Fruit fly (Drosophila melanogaster): ENCODE measurements around the gene CG8360.
A peak's percentile ranks its signal among the peaks of the same experiment; 100 is the strongest.

Gene CG8360

DNA sequence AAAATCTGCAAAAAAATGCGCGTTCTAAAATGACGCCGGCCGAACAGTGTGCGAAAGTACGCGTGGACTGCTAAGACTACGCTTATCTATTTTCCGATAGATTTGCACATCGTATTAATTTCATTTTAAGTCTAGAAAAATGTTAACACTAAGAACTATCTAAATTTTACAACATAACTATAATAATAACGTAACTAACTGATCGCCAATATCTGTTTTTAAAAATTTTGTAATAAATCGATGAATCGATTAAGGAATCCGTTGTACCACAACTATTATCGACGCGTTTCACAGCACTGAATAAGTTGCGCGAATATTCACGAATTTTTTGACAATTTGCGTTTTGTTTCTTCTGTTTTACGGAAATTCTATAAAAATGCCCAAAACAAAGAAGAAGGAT lies 1.7 kb upstream of the CG8360 start, which contains the start of gene Ssb-c31a (continued):
- TF ChIP-seq Trl (optimal IDR thresholded peaks at IDR 0.05) (no peak), Trl (GFP tag; optimal IDR thresholded peaks at IDR 0.05) (peak; percentile 63), CG6689 (GFP tag; IDR thresholded peaks at IDR 0.05) (peak; percentile 45), dmrt99B (tag; optimal IDR thresholded peaks at IDR 0.05) (peak; percentile 33), sd (tag; optimal IDR thresholded peaks at IDR 0.05) (peak; percentile 61), CG18476 (GFP tag; optimal IDR thresholded peaks at IDR 0.05) (peak; percentile 49), CG3281 (GFP tag; optimal IDR thresholded peaks at IDR 0.05) (peak; percentile 48), CkIIα-i1 (GFP tag; IDR thresholded peaks at IDR 0.05) (no peak), HLH4C (GFP tag; IDR thresholded peaks at IDR 0.05; ENCODE audit: partially characterized antibody) (peak; percentile 69), CTCF (GFP tag; optimal IDR thresholded peaks at IDR 0.05) (no peak), CG8478 (optimal IDR thresholded peaks at IDR 0.05) (no peak), HmgD (GFP tag; optimal IDR thresholded peaks at IDR 0.05) (no peak), Scr (GFP tag; IDR thresholded peaks at IDR 0.05; ENCODE audit: partially characterized antibody) (peak; percentile 86), CG14667 (GFP tag; IDR thresholded peaks at IDR 0.05) (no peak), CG16779 (GFP tag; IDR thresholded peaks at IDR 0.05) (no peak), Eip74EF (GFP tag; optimal IDR thresholded peaks at IDR 0.05) (no peak), Lpt (GFP tag; optimal IDR thresholded peaks at IDR 0.05) (no peak), tin (GFP tag; optimal IDR thresholded peaks at IDR 0.05) (peak; percentile 59), pum (GFP tag; optimal IDR thresholded peaks at IDR 0.05) (peak; percentile 59), CG4328 (GFP tag; optimal IDR thresholded peaks at IDR 0.05) (peak; percentile 59), Atf-2 (GFP tag; optimal IDR thresholded peaks at IDR 0.05) (peak; percentile 51), sens-2 (GFP tag; IDR thresholded peaks at IDR 0.05) (no peak), ttk (GFP tag; IDR thresholded peaks at IDR 0.05) (0 out of 2 replicates have a peak, but pooled peaks have one; percentile 43), ase (GFP tag; IDR thresholded peaks at IDR 0.05) (no peak), Dll (GFP tag; IDR thresholded peaks at IDR 0.05; ENCODE audit: partially characterized antibody) (peak; percentile 89), phol (tag; optimal IDR thresholded peaks at IDR 0.05) (peak; percentile 73), NK7.1 (GFP tag; optimal IDR thresholded peaks at IDR 0.05) (no peak), YL-1 (GFP tag; optimal IDR thresholded peaks at IDR 0.05) (peak; percentile 52), gcm (GFP tag; optimal IDR thresholded peaks at IDR 0.05) (no peak), CG7839 (tag; optimal IDR thresholded peaks at IDR 0.05) (peak; percentile 49), jigr1 (GFP tag; IDR thresholded peaks at IDR 0.05) (no peak), ranshi (GFP tag; IDR thresholded peaks at IDR 0.05) (0 out of 2 replicates have a peak, but pooled peaks have one; percentile 24), CG10462 (GFP tag; optimal IDR thresholded peaks at IDR 0.05) (no peak), CG4360 (GFP tag; IDR thresholded peaks at IDR 0.05) (no peak), gsb (GFP tag; IDR thresholded peaks at IDR 0.05) (no peak), fd3F (GFP tag; optimal IDR thresholded peaks at IDR 0.05) (no peak), H2.0 (GFP tag; IDR thresholded peaks at IDR 0.05) (no peak), scrt (GFP tag; optimal IDR thresholded peaks at IDR 0.05) (peak; percentile 6), CG18764 (GFP tag; optimal IDR thresholded peaks at IDR 0.05) (peak; percentile 60), dpn (GFP tag; optimal IDR thresholded peaks at IDR 0.05) (peak; percentile 48 to 57), CG1529 (GFP tag; optimal IDR thresholded peaks at IDR 0.05) (peak; percentile 23), CG15479 (GFP tag; optimal IDR thresholded peaks at IDR 0.05) (peak; percentile 70), lov (optimal IDR thresholded peaks at IDR 0.05) (no peak), lov (GFP tag; IDR thresholded peaks at IDR 0.05) (no peak), twi (tag; optimal IDR thresholded peaks at IDR 0.05) (peak; percentile 46), exex (tag; optimal IDR thresholded peaks at IDR 0.05) (peak; percentile 35), Mes4 (GFP tag; optimal IDR thresholded peaks at IDR 0.05) (no peak), corto (GFP tag; optimal IDR thresholded peaks at IDR 0.05) (no peak), croc (GFP tag; conservative IDR thresholded peaks at IDR 0.05) (peak; percentile 33; the same call in 1 of the 3 replicates), nerfin-1 (tag; optimal IDR thresholded peaks at IDR 0.05) (peak; percentile 47), CG4404 (GFP tag; IDR thresholded peaks at IDR 0.05) (no peak), CG8924 (tag; optimal IDR thresholded peaks at IDR 0.05) (peak; percentile 23), chif (GFP tag; optimal IDR thresholded peaks at IDR 0.05) (peak in 1 of 2 experiments; percentile 35)
